Worm (Caenorhabditis elegans): Measurements from ENCODE around the gene srw-115.

DNA sequence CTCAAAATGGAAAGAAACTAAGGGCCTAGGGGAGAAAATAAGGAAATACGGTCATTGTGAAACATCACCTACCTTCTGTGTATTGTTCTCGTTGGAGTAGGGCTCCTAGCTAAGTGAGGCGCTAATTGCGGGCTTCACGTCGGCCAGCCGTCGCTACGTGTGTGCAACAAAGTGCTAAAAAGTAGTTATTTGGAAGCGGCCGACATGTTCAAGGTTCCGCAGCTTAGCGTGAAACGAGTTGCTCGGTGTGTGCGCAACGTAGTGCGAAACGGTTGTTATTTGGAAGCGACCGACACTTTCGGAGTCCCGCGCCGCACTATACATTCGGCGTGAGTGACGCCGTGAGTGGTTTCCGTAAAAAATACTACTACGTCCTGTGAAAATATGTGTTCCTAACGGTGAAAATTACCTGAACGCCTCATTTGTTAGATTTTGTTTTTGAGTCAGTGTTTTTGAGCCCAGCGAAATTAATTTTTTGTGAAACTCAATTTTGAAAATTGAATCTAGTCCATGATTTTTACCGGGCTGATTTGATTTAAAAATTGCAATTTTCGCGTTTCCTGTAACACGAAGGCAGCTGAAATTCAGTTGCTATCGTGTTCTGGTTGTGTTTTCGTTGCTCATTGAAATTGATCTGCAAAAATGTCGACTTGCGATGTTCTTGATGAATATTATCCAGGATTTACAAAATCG is 22.3 kb downstream of the srw-115 start, which contains the start of gene srw-129:
- no peak for TF ChIP-seq him-1 (tag; optimal IDR thresholded peaks at IDR 0.05)
- TF ChIP-seq W03F9.2 (tag; optimal IDR thresholded peaks at IDR 0.05), result no peak
- TF ChIP-seq dao-5 (tag; optimal IDR thresholded peaks at IDR 0.05), result no peak
